Fruit fly (Drosophila melanogaster): Measurements from ENCODE around the gene CG9902.
A peak's percentile ranks its signal among the peaks of the same experiment; 100 is the strongest.

CG9902 gene

dm6 chrX:16573659-16574058, 26.3 kb upstream of the CG9902 start (continued):
- peak; percentile 64 for TF ChIP-seq CG18599 (GFP tag; optimal IDR thresholded peaks at IDR 0.05)
- no peak for TF ChIP-seq fru (optimal IDR thresholded peaks at IDR 0.05)
- TF ChIP-seq bbx (GFP tag; IDR thresholded peaks at IDR 0.05; ENCODE audit: partially characterized antibody), result no peak
- TF ChIP-seq jigr1 (GFP tag; IDR thresholded peaks at IDR 0.05), result no peak
- no peak for TF ChIP-seq CG6689 (GFP tag; IDR thresholded peaks at IDR 0.05)
- no peak for TF ChIP-seq CG43689 (GFP tag; IDR thresholded peaks at IDR 0.05)
- TF ChIP-seq ci (GFP tag; IDR thresholded peaks at IDR 0.05), result no peak
- peak; percentile 25 for TF ChIP-seq CG17385 (GFP tag; optimal IDR thresholded peaks at IDR 0.05)
- no peak for TF ChIP-seq Rx (GFP tag; IDR thresholded peaks at IDR 0.05)
- no peak for TF ChIP-seq CG8290 (GFP tag; optimal IDR thresholded peaks at IDR 0.05)
- TF ChIP-seq CG8290 (tag; optimal IDR thresholded peaks at IDR 0.05), result peak in 1 of 2 experiments; percentile 35
- TF ChIP-seq ATbp (GFP tag; optimal IDR thresholded peaks at IDR 0.05), result peak; percentile 58
- TF ChIP-seq CG12942 (GFP tag; optimal IDR thresholded peaks at IDR 0.05), result peak; percentile 5
- TF ChIP-seq slbo (GFP tag; IDR thresholded peaks at IDR 0.05), result no peak
- peak; percentile 35 for TF ChIP-seq dmrt99B (tag; optimal IDR thresholded peaks at IDR 0.05)
- peak; percentile 13 for TF ChIP-seq CG3407 (GFP tag; optimal IDR thresholded peaks at IDR 0.05)
- TF ChIP-seq Oli (tag; optimal IDR thresholded peaks at IDR 0.05), result no peak
- no peak for TF ChIP-seq Max (GFP tag; optimal IDR thresholded peaks at IDR 0.05)
- TF ChIP-seq CG15269 (tag; optimal IDR thresholded peaks at IDR 0.05), result peak; percentile 49
- TF ChIP-seq CG2875 (GFP tag; optimal IDR thresholded peaks at IDR 0.05), result peak; percentile 9
- peak; percentile 77 for TF ChIP-seq Atf6 (GFP tag; IDR thresholded peaks at IDR 0.05)
- TF ChIP-seq nerfin-1 (tag; optimal IDR thresholded peaks at IDR 0.05), result no peak
- TF ChIP-seq gsb (GFP tag; IDR thresholded peaks at IDR 0.05), result no peak
- TF ChIP-seq CG6854 (GFP tag; optimal IDR thresholded peaks at IDR 0.05), result peak; percentile 1
- TF ChIP-seq CG7987 (GFP tag; optimal IDR thresholded peaks at IDR 0.05), result peak; percentile 41
- no peak for TF ChIP-seq Awh (GFP tag; IDR thresholded peaks at IDR 0.05)
- TF ChIP-seq Bdp1 (GFP tag; optimal IDR thresholded peaks at IDR 0.05), result peak; percentile 9
- no peak for TF ChIP-seq Spps (tag; optimal IDR thresholded peaks at IDR 0.05)
- peak; percentile 38 for TF ChIP-seq mirr (GFP tag; optimal IDR thresholded peaks at IDR 0.05)
- TF ChIP-seq CG10979 (tag; optimal IDR thresholded peaks at IDR 0.05), result no peak
- peak; percentile 43 for TF ChIP-seq tup (GFP tag; optimal IDR thresholded peaks at IDR 0.05)
- TF ChIP-seq twi (tag; optimal IDR thresholded peaks at IDR 0.05), result no peak
- TF ChIP-seq org-1 (GFP tag; optimal IDR thresholded peaks at IDR 0.05), result peak; percentile 31
- TF ChIP-seq cato (GFP tag; optimal IDR thresholded peaks at IDR 0.05; ENCODE audit: borderline replicate concordance), result no peak
- no peak for TF ChIP-seq CG10147 (GFP tag; optimal IDR thresholded peaks at IDR 0.05)
- no peak for TF ChIP-seq GATAe (GFP tag; conservative IDR thresholded peaks at IDR 0.05)
- TF ChIP-seq repo (GFP tag; optimal IDR thresholded peaks at IDR 0.05), result no peak
- TF ChIP-seq lbe (GFP tag; optimal IDR thresholded peaks at IDR 0.05), result peak; percentile 14
- TF ChIP-seq CG2712 (tag; optimal IDR thresholded peaks at IDR 0.05), result no peak
- no peak for TF ChIP-seq Antp (GFP tag; optimal IDR thresholded peaks at IDR 0.05)
- TF ChIP-seq dmrt11E (tag; optimal IDR thresholded peaks at IDR 0.05), result peak; percentile 19
- TF ChIP-seq CG9876 (GFP tag; optimal IDR thresholded peaks at IDR 0.05), result peak; percentile 39
- TF ChIP-seq CG16779 (GFP tag; IDR thresholded peaks at IDR 0.05), result no peak
- no peak for TF ChIP-seq psq (GFP tag; optimal IDR thresholded peaks at IDR 0.05)
- TF ChIP-seq CG10321 (GFP tag; IDR thresholded peaks at IDR 0.05), result no peak
- no peak for TF ChIP-seq salm (tag; optimal IDR thresholded peaks at IDR 0.05)
- no peak for TF ChIP-seq Chrac-16 (GFP tag; optimal IDR thresholded peaks at IDR 0.05)
- no peak for TF ChIP-seq CG13287 (GFP tag; IDR thresholded peaks at IDR 0.05; ENCODE audit: partially characterized antibody)
- no peak for TF ChIP-seq CG32772 (GFP tag; IDR thresholded peaks at IDR 0.05)
- no peak for TF ChIP-seq cg (GFP tag; optimal IDR thresholded peaks at IDR 0.05)
- no peak for TF ChIP-seq CG32767 (GFP tag; IDR thresholded peaks at IDR 0.05)
- no peak for TF ChIP-seq mld (GFP tag; IDR thresholded peaks at IDR 0.05; ENCODE audit: partially characterized antibody)
